Fruit fly (Drosophila melanogaster): ENCODE measurements around the gene pasha.

- no peak for TF ChIP-seq crp (GFP tag; optimal IDR thresholded peaks at IDR 0.05)
- no peak for TF ChIP-seq ranshi (GFP tag; IDR thresholded peaks at IDR 0.05)
These were observed 5.2 kb upstream of the pasha start, which contains the start of gene CycG for dm6 chr3R:31612564-31612963.

Data from whole organism, embryonic.